Worm (Caenorhabditis elegans): ENCODE results near the gene str-138.
A peak's percentile ranks its signal among the peaks of the same experiment; 100 is the strongest.

str-138 gene

DNA sequence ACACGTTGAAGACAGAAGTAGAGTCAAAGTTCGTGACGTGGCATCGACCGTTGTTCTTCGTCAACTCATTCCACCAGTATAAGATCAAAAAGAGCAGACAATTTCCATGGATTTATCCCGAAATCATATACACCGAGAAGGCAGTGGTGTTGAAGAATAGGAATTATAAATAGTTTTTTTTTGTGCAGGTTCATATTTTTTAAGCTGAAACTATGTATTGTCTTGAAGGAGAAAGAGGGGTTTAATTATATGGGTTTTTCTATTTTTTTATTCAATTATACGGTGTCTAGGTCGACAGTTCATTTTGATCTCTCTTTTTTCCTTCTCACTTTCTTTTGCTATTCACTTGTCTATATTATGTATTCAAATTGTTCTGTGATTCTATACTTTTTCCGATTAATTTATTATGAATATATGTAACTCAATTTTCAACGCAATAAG is 19.4 kb upstream of the str-138 start (continued):
- TF ChIP-seq F55B11.4 (tag; optimal IDR thresholded peaks at IDR 0.05; ENCODE audit: borderline replicate concordance, insufficient read depth) (no peak), mel-28 (tag; optimal IDR thresholded peaks at IDR 0.05; ENCODE audit: borderline replicate concordance) (no peak), hsf-1 (GFP tag; IDR thresholded peaks at IDR 0.05) (no peak), ztf-22 (GFP tag; optimal IDR thresholded peaks at IDR 0.05) (no peak), atf-7 (tag; optimal IDR thresholded peaks at IDR 0.05) (peak; percentile 3), cebp-1 (GFP tag; IDR thresholded peaks at IDR 0.05) (no peak), cebp-1 (tag; optimal IDR thresholded peaks at IDR 0.05) (no peak), die-1 (tag; optimal IDR thresholded peaks at IDR 0.05) (no peak), ceh-58 (GFP tag; IDR thresholded peaks at IDR 0.05) (no peak), hmg-1.2 (GFP tag; IDR thresholded peaks at IDR 0.05) (0 out of 2 replicates have a peak, but pooled peaks have one; percentile 15), bed-1 (GFP tag; IDR thresholded peaks at IDR 0.05) (no peak), nhr-80 (tag; optimal IDR thresholded peaks at IDR 0.05) (no peak), gei-17 (GFP tag; optimal IDR thresholded peaks at IDR 0.05) (peak; percentile 28), ceh-27 (GFP tag; optimal IDR thresholded peaks at IDR 0.05) (no peak), snpc-3.4 (tag; optimal IDR thresholded peaks at IDR 0.05) (no peak), dox-1 (GFP tag; IDR thresholded peaks at IDR 0.05) (0 out of 2 replicates have a peak, but pooled peaks have one; percentile 5), Y67H2A.10 (GFP tag; conservative IDR thresholded peaks at IDR 0.05) (no peak), zfh-2 (GFP tag; conservative IDR thresholded peaks at IDR 0.05) (no peak), K12H6.12 (tag; optimal IDR thresholded peaks at IDR 0.05) (no peak), let-526 (GFP tag; IDR thresholded peaks at IDR 0.05) (no peak), C06A6.2 (GFP tag; conservative IDR thresholded peaks at IDR 0.05) (no peak; the same call in 1 of the 2 replicates), mcd-1 (GFP tag; IDR thresholded peaks at IDR 0.05) (no peak; the same call in 1 of the 2 replicates), Y53G8AR.9 (GFP tag; conservative IDR thresholded peaks at IDR 0.05) (0 out of 2 replicates have a peak, but pooled peaks have one; percentile 33), rcor-1 (GFP tag; IDR thresholded peaks at IDR 0.05) (no peak), athp-1 (tag; optimal IDR thresholded peaks at IDR 0.05) (no peak), ccch-3 (GFP tag; optimal IDR thresholded peaks at IDR 0.05) (no peak), snpc-1.3 (tag; optimal IDR thresholded peaks at IDR 0.05; ENCODE audit: insufficient read depth) (no peak), aptf-2 (GFP tag; conservative IDR thresholded peaks at IDR 0.05) (no peak), hmg-20 (GFP tag; IDR thresholded peaks at IDR 0.05) (no peak), D2030.7 (GFP tag; IDR thresholded peaks at IDR 0.05) (no peak), K11D2.4 (GFP tag; IDR thresholded peaks at IDR 0.05) (peak; percentile 68; the same call in 1 of the 2 replicates)

DNA sequence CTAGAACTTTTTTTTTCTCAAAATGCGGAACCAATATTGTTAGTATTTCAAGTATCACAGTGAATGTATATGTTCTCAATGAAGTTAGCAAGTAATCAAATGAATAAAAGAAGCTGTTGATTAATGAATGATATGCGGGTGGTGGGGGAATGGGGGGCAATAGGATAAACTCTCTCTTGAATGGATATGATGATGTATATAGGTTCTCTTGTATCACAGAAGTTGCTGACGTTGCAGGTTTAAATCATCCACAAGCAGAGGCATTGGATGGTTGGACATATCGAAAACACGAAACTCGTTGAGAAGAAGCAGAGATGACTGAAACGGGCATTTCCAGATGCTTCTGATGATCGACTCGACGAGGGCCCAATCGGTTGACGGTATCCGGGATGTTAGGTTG is 18.9 kb upstream of the str-138 start:
- TF ChIP-seq Y53F4B.3 (GFP tag; IDR thresholded peaks at IDR 0.05) (no peak), B0035.1 (tag; optimal IDR thresholded peaks at IDR 0.05) (no peak), bed-1 (GFP tag; IDR thresholded peaks at IDR 0.05) (no peak), C06A6.2 (GFP tag; conservative IDR thresholded peaks at IDR 0.05) (no peak), Y56A3A.18 (GFP tag; IDR thresholded peaks at IDR 0.05) (0 out of 2 replicates have a peak, but pooled peaks have one; percentile 10)

DNA sequence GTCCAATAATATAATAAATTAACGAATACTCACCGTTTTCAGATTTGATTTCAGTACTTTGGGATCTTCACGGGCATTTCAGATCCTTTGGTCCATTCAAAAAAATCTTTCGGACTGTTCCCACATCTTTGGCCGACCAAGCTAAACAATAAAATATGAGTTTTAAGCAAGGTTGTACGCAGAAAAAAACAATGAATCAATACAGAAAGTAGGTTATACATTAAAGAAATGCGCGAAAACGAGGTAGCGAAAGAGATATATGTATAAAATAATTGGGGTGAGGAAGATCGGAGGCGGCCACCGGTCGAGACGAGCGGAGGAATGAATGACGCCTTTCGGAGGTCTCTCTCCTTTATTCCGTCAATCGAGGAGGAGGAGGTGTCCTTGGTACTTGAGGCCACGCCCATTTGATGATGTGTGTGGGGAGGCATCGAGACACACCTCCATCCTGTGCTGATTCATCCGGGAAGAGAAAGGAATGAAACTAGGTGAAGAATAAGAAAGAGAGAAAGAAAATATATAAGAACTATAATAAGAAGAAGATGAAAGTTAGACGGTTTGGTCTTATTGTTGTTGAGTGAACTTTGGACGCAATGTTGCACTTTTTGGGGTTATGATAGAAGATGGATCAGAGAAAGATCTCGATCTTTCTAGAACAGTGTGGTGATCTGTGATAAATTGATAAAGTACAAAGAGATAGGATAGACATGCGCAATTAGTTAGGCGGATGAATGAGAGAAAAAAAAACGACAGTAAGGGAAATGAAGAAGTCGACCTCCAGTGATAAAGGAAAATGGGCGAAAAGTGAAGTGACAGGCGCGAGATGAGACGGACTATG is 18.0 kb upstream of the str-138 start:
- no peak for TF ChIP-seq K11D2.4 (GFP tag; IDR thresholded peaks at IDR 0.05)
- TF ChIP-seq tbx-9 (tag; optimal IDR thresholded peaks at IDR 0.05; ENCODE audit: borderline replicate concordance), result no peak
- peak; percentile 86 for TF ChIP-seq ama-1 (optimal IDR thresholded peaks at IDR 0.05)
- no peak for TF ChIP-seq ama-1 (GFP tag; optimal IDR thresholded peaks at IDR 0.05)
- no peak; the same call in none of the 2 replicates for TF ChIP-seq zfh-2 (GFP tag; conservative IDR thresholded peaks at IDR 0.05)
- TF ChIP-seq ZK185.1 (tag; optimal IDR thresholded peaks at IDR 0.05; ENCODE audit: poor library complexity, severe bottlenecking), result no peak
- TF ChIP-seq ceh-91 (GFP tag; IDR thresholded peaks at IDR 0.05), result no peak
- TF ChIP-seq hsf-1 (GFP tag; IDR thresholded peaks at IDR 0.05), result peak; percentile 89
- TF ChIP-seq hmg-20 (GFP tag; IDR thresholded peaks at IDR 0.05), result no peak
- TF ChIP-seq B0035.1 (tag; optimal IDR thresholded peaks at IDR 0.05), result no peak
- TF ChIP-seq aptf-2 (GFP tag; conservative IDR thresholded peaks at IDR 0.05), result no peak
- TF ChIP-seq somi-1 (GFP tag; optimal IDR thresholded peaks at IDR 0.05), result peak; percentile 54
- TF ChIP-seq dox-1 (GFP tag; IDR thresholded peaks at IDR 0.05), result 0 out of 2 replicates have a peak, but pooled peaks have one; percentile 5
- TF ChIP-seq rpc-1 (optimal IDR thresholded peaks at IDR 0.05), result peak; percentile 38
- no peak for TF ChIP-seq rpc-1 (tag; optimal IDR thresholded peaks at IDR 0.05)
- TF ChIP-seq snpc-3.4 (tag; optimal IDR thresholded peaks at IDR 0.05), result no peak
- no peak for TF ChIP-seq F57C9.4 (tag; optimal IDR thresholded peaks at IDR 0.05)
- no peak for TF ChIP-seq attf-6 (GFP tag; IDR thresholded peaks at IDR 0.05)

Data from whole organism, young adult.